Fruit fly (Drosophila melanogaster) whole organism, embryonic: ENCODE data around the gene CG7335.

ENCODE experiments used
- Asciz ChIP-seq: fragments of 200-800 bp; sonication (Bioruptor generic); optimal IDR thresholded peaks from 2 replicates; lab custom pipeline; 2017; ENCODE audit warnings: missing biosample characterization, mild to moderate bottlenecking, missing genetic modification characterization, missing genetic modification reagents
- CG10366 ChIP-seq: fragments of 200-800 bp; sonication (Bioruptor generic); IDR thresholded peaks from 2 replicates; pipeline ENCODE4 v1.3.6; 2022; ENCODE audit warnings: missing biosample characterization, missing genetic modification characterization
- CG11504 ChIP-seq: fragments of 200-800 bp; sonication (Bioruptor generic); optimal IDR thresholded peaks from 3 replicates; lab custom pipeline; 2019; ENCODE audit warnings: missing biosample characterization, mild to moderate bottlenecking, missing genetic modification characterization, moderate library complexity
- CG11723 ChIP-seq: fragments of 200-800 bp; sonication (Bioruptor generic); optimal IDR thresholded peaks from 2 replicates; lab custom pipeline; 2017; ENCODE audit warnings: missing biosample characterization, mild to moderate bottlenecking, missing genetic modification characterization
- CG14965 ChIP-seq: fragments of 200-800 bp; sonication (Bioruptor generic); optimal IDR thresholded peaks from 2 replicates; lab custom pipeline; 2016; ENCODE audit warnings: missing biosample characterization, missing genetic modification characterization, borderline replicate concordance
- CG1603 ChIP-seq: fragments of 200-800 bp; sonication (Bioruptor generic); optimal IDR thresholded peaks from 2 replicates; lab custom pipeline; 2019; ENCODE audit warnings: missing biosample characterization, mild to moderate bottlenecking, missing genetic modification characterization, moderate library complexity
- CG18764 ChIP-seq: fragments of 200-800 bp; sonication (Bioruptor generic); optimal IDR thresholded peaks from 3 replicates; lab custom pipeline; 2016; ENCODE audit warnings: missing biosample characterization, missing genetic modification characterization
- CG2120 ChIP-seq: fragments of 200-800 bp; sonication (Bioruptor generic); optimal IDR thresholded peaks from 3 replicates; lab custom pipeline; 2016; ENCODE audit warnings: missing biosample characterization, missing genetic modification characterization
- CG30020 ChIP-seq: fragments of 200-800 bp; optimal IDR thresholded peaks from 2 replicates; lab custom pipeline; 2019; ENCODE audit warnings: missing biosample characterization, mild to moderate bottlenecking, missing genetic modification characterization, moderate library complexity
- CG33557 ChIP-seq: fragments of 200-800 bp; sonication (Bioruptor generic); optimal IDR thresholded peaks from 2 replicates; lab custom pipeline; 2019; ENCODE audit warnings: missing biosample characterization, mild to moderate bottlenecking, missing genetic modification characterization, moderate library complexity
- CG5180 ChIP-seq: fragments of 200-800 bp; sonication (Bioruptor generic); optimal IDR thresholded peaks from 3 replicates; lab custom pipeline; 2017; ENCODE audit warnings: missing biosample characterization, missing genetic modification characterization, mild to moderate bottlenecking, moderate library complexity, missing genetic modification reagents
- CG6654 ChIP-seq: fragments of 200-800 bp; sonication (Bioruptor generic); optimal IDR thresholded peaks from 2 replicates; lab custom pipeline; 2017; ENCODE audit warnings: missing biosample characterization, mild to moderate bottlenecking, missing genetic modification characterization
- CG8089 ChIP-seq: fragments of 200-800 bp; sonication (Bioruptor generic); optimal IDR thresholded peaks from 3 replicates; lab custom pipeline; 2016; ENCODE audit warnings: missing biosample characterization, missing genetic modification characterization
- CG9727 ChIP-seq: fragments of 200-800 bp; sonication (Bioruptor generic); optimal IDR thresholded peaks from 3 replicates; lab custom pipeline; 2017; ENCODE audit warnings: missing biosample characterization, mild to moderate bottlenecking, missing genetic modification characterization
- CG9817 ChIP-seq: fragments of 200-800 bp; sonication (Bioruptor generic); optimal IDR thresholded peaks from 2 replicates; lab custom pipeline; 2018; ENCODE audit warnings: missing biosample characterization, mild to moderate bottlenecking, missing genetic modification characterization, moderate library complexity
- CG9932 ChIP-seq: fragments of 200-800 bp; sonication (Bioruptor generic); IDR thresholded peaks from 2 replicates; pipeline ENCODE4 v1.3.6; 2022; ENCODE audit warnings: missing biosample characterization, missing genetic modification characterization
- Ets65A ChIP-seq: fragments of 200-800 bp; sonication (Bioruptor generic); peaks from one replicate; lab custom pipeline; 2016; ENCODE audit warnings: missing biosample characterization, missing genetic modification characterization
- Fer2 ChIP-seq: fragments of 200-800 bp; sonication (Bioruptor generic); optimal IDR thresholded peaks from 2 replicates; lab custom pipeline; 2018; ENCODE audit warnings: missing biosample characterization, mild to moderate bottlenecking, missing genetic modification characterization, moderate library complexity
- Fer3 ChIP-seq: fragments of 200-800 bp; sonication (Bioruptor generic); optimal IDR thresholded peaks from 2 replicates; lab custom pipeline; 2018; ENCODE audit warnings: missing biosample characterization, mild to moderate bottlenecking, missing genetic modification characterization, moderate library complexity
- Gsc ChIP-seq: fragments of 200-800 bp; sonication (Bioruptor generic); IDR thresholded peaks from 2 replicates; pipeline ENCODE4 v1.3.6; 2022; ENCODE audit warnings: missing biosample characterization, missing genetic modification characterization
- HmgD ChIP-seq: fragments of 200-800 bp; sonication (Bioruptor generic); optimal IDR thresholded peaks from 3 replicates; lab custom pipeline; 2016; ENCODE audit warnings: missing biosample characterization, missing genetic modification characterization
- Lhr ChIP-seq: fragments of 200-800 bp; sonication (Bioruptor generic); optimal IDR thresholded peaks from 3 replicates; lab custom pipeline; 2017; ENCODE audit warnings: mild to moderate bottlenecking, missing biosample characterization, missing genetic modification reagents, missing genetic modification characterization
- Lpt ChIP-seq: fragments of >200 bp; optimal IDR thresholded peaks from 2 replicates; lab custom pipeline; 2018; ENCODE audit warnings: missing biosample characterization, missing genetic modification characterization
- Med ChIP-seq: fragments of 200-800 bp; sonication (Bioruptor generic); peaks from one replicate; lab custom pipeline; 2016; ENCODE audit warnings: missing biosample characterization, missing genetic modification characterization, mild to moderate bottlenecking, inconsistent platforms, moderate library complexity
- NfI ChIP-seq: fragments of 200-800 bp; sonication (Bioruptor generic); optimal IDR thresholded peaks from 3 replicates; lab custom pipeline; 2018; ENCODE audit warnings: missing biosample characterization, mild to moderate bottlenecking, missing genetic modification characterization, moderate library complexity
- Opbp ChIP-seq: fragments of 200-800 bp; sonication (Bioruptor generic); IDR thresholded peaks from 3 replicates; pipeline ENCODE4 v1.3.6; 2022; ENCODE audit warnings: missing biosample characterization, missing genetic modification characterization; ENCODE audit not compliant: partially characterized antibody
- Pdp1 ChIP-seq, 2 experiments: fragments of 200-800 bp; sonication (Bioruptor generic); optimal IDR thresholded peaks; 3 replicates each; lab custom pipeline; 2016; ENCODE audit warnings: missing biosample characterization in 2 of 2, missing genetic modification characterization in 2 of 2, mild to moderate bottlenecking in 1 of 2, moderate library complexity in 1 of 2
- amos ChIP-seq: fragments of 200-800 bp; sonication (Bioruptor generic); IDR thresholded peaks from 2 replicates; pipeline ENCODE4 v1.3.6; 2022; ENCODE audit warnings: missing biosample characterization, missing genetic modification characterization; ENCODE audit not compliant: partially characterized antibody
- ase ChIP-seq: fragments of 200-800 bp; sonication (Bioruptor generic); IDR thresholded peaks from 3 replicates; pipeline ENCODE4 v1.3.6; 2022; ENCODE audit warnings: missing biosample characterization, missing genetic modification characterization
- ash1 ChIP-seq: fragments of 200-800 bp; sonication (Bioruptor generic); optimal IDR thresholded peaks from 2 replicates; lab custom pipeline; 2018; ENCODE audit warnings: missing biosample characterization, mild to moderate bottlenecking, missing genetic modification characterization
- bab2 ChIP-seq: fragments of 200-800 bp; sonication (Bioruptor generic); optimal IDR thresholded peaks from 2 replicates; lab custom pipeline; 2016; ENCODE audit warnings: missing biosample characterization, missing genetic modification characterization
- bbx ChIP-seq: fragments of 200-800 bp; sonication (Bioruptor generic); IDR thresholded peaks from 2 replicates; pipeline ENCODE4 v1.3.6; 2022; ENCODE audit warnings: missing biosample characterization, missing genetic modification characterization; ENCODE audit not compliant: partially characterized antibody
- bsh ChIP-seq, 2 experiments: fragments of 200-800 bp; sonication (Bioruptor generic); optimal IDR thresholded peaks; 2 replicates each; lab custom pipeline; 2017 to 2018; ENCODE audit warnings: mild to moderate bottlenecking in 2 of 2, missing biosample characterization in 2 of 2, missing genetic modification characterization in 2 of 2, moderate library complexity in 1 of 2
- btn ChIP-seq: fragments of 200-800 bp; sonication (Bioruptor generic); optimal IDR thresholded peaks from 2 replicates; lab custom pipeline; 2016; ENCODE audit warnings: missing biosample characterization, missing genetic modification characterization
- cad ChIP-seq: fragments of >200 bp; optimal IDR thresholded peaks from 2 replicates; lab custom pipeline; 2017; ENCODE audit warnings: missing biosample characterization, missing genetic modification characterization
- chinmo ChIP-seq: fragments of 200-800 bp; sonication (Bioruptor generic); IDR thresholded peaks from 4 replicates; pipeline ENCODE4 v1.3.6; 2022; ENCODE audit warnings: missing biosample characterization, missing genetic modification characterization; ENCODE audit not compliant: partially characterized antibody
- crc ChIP-seq: fragments of 200-800 bp; sonication (Bioruptor generic); optimal IDR thresholded peaks from 2 replicates; lab custom pipeline; 2016; ENCODE audit warnings: missing biosample characterization, missing genetic modification characterization
- crp ChIP-seq, 2 experiments: fragments of 200-800 bp; sonication (Bioruptor generic); optimal IDR thresholded peaks; 2 replicates in 1 of 2; 3 replicates in 1 of 2; lab custom pipeline; 2017; ENCODE audit warnings: missing biosample characterization in 2 of 2, missing genetic modification characterization in 2 of 2, mild to moderate bottlenecking in 1 of 2, moderate library complexity in 1 of 2
- kni ChIP-seq: fragments of 200-800 bp; sonication (Bioruptor generic); optimal IDR thresholded peaks from 3 replicates; lab custom pipeline; 2017; ENCODE audit warnings: mild to moderate bottlenecking, missing biosample characterization, missing genetic modification reagents, missing genetic modification characterization
- lilli ChIP-seq: fragments of 200-800 bp; sonication (Bioruptor generic); optimal IDR thresholded peaks from 3 replicates; lab custom pipeline; 2016; ENCODE audit warnings: missing biosample characterization, missing genetic modification characterization
- oc ChIP-seq: fragments of 200-800 bp; sonication (Bioruptor generic); optimal IDR thresholded peaks from 2 replicates; lab custom pipeline; 2018; ENCODE audit warnings: missing biosample characterization, mild to moderate bottlenecking, missing genetic modification characterization, moderate library complexity
- pho ChIP-seq: fragments of 200-800 bp; sonication (Bioruptor generic); optimal IDR thresholded peaks from 2 replicates; lab custom pipeline; 2016; ENCODE audit warnings: missing biosample characterization, missing genetic modification characterization
- phol ChIP-seq: fragments of 200-800 bp; sonication (Bioruptor generic); optimal IDR thresholded peaks from 3 replicates; lab custom pipeline; 2018; ENCODE audit warnings: missing biosample characterization, mild to moderate bottlenecking, missing genetic modification characterization, moderate library complexity
- sens ChIP-seq: fragments of 200-800 bp; sonication (Bioruptor generic); peaks from one replicate; lab custom pipeline; 2016; ENCODE audit warnings: missing biosample characterization, missing genetic modification characterization
- slbo ChIP-seq: fragments of 200-800 bp; sonication (Bioruptor generic); IDR thresholded peaks from 2 replicates; pipeline ENCODE4 v1.3.6; 2022; ENCODE audit warnings: missing biosample characterization, missing genetic modification characterization
- sob ChIP-seq: fragments of 200-800 bp; sonication (Bioruptor generic); IDR thresholded peaks from 2 replicates; pipeline ENCODE4 v1.3.6; 2022; ENCODE audit warnings: missing biosample characterization, missing genetic modification characterization
- sr ChIP-seq: fragments of 200-800 bp; sonication (Bioruptor generic); IDR thresholded peaks from 3 replicates; pipeline ENCODE4 v1.3.6; 2022; ENCODE audit warnings: missing biosample characterization, missing genetic modification characterization
- unpg ChIP-seq: fragments of 200-800 bp; sonication (Bioruptor generic); optimal IDR thresholded peaks from 3 replicates; lab custom pipeline; 2018; ENCODE audit warnings: missing biosample characterization, mild to moderate bottlenecking, missing genetic modification characterization, moderate library complexity
- vfl ChIP-seq: fragments of 200-800 bp; sonication (Bioruptor generic); optimal IDR thresholded peaks from 2 replicates; lab custom pipeline; 2016; ENCODE audit warnings: missing biosample characterization, missing genetic modification characterization

CG7335 gene

dm6 chr3L:20103777-20104542 is 29.1 kb downstream of the CG7335 start, which contains the start of gene CG14186 (continued):
- no peak for TF ChIP-seq CG5180 (GFP tag; lab: Kevin White, UChicago)
- TF ChIP-seq sr (GFP tag; lab: Robert Waterston, UW), result peak; percentile 54; the same call in 2 of the 3 replicates
- no peak for TF ChIP-seq lilli
- no peak for TF ChIP-seq crp (GFP tag; optimal IDR thresholded peaks at IDR 0.05; lab: Kevin White, UChicago)
- no peak for TF ChIP-seq NfI
- TF ChIP-seq Lpt, result no peak
- TF ChIP-seq CG30020 (tag; lab: Kevin White, UChicago), result no peak
- TF ChIP-seq btn (GFP tag; lab: Kevin White, UChicago), result no peak
- no peak for TF ChIP-seq Asciz (GFP tag; lab: Kevin White, UChicago)
- TF ChIP-seq bab2 (GFP tag; lab: Kevin White, UChicago), result no peak
- TF ChIP-seq CG8089 (GFP tag; lab: Kevin White, UChicago), result no peak
- TF ChIP-seq crc (GFP tag; lab: Kevin White, UChicago), result no peak
- TF ChIP-seq bbx (GFP tag; lab: Robert Waterston, UW), result no peak
- no peak for TF ChIP-seq CG10366 (GFP tag; lab: Robert Waterston, UW)
- no peak for TF ChIP-seq Fer2 (tag; lab: Kevin White, UChicago)
- TF ChIP-seq CG11723, result no peak
- TF ChIP-seq CG33557 (GFP tag; lab: Kevin White, UChicago), result no peak
- no peak for TF ChIP-seq vfl
- TF ChIP-seq Pdp1 (GFP tag; optimal IDR thresholded peaks at IDR 0.05; lab: Kevin White, UChicago), result no peak
- no peak for TF ChIP-seq cad
- no peak for TF ChIP-seq Fer3 (tag; lab: Kevin White, UChicago)
- no peak for TF ChIP-seq Gsc (GFP tag; lab: Robert Waterston, UW)
- no peak for TF ChIP-seq ash1
- TF ChIP-seq CG11504 (tag; lab: Kevin White, UChicago), result no peak
- TF ChIP-seq CG9727 (GFP tag; lab: Kevin White, UChicago), result no peak
- TF ChIP-seq unpg (GFP tag; lab: Kevin White, UChicago), result no peak
- TF ChIP-seq CG14965 (GFP tag; lab: Kevin White, UChicago), result no peak
- TF ChIP-seq chinmo (GFP tag; lab: Robert Waterston, UW), result 0 out of 4 replicates have a peak, but pooled peaks have one; percentile 69
- no peak for TF ChIP-seq bsh (GFP tag; optimal IDR thresholded peaks at IDR 0.05; lab: Kevin White, UChicago)

DNA sequence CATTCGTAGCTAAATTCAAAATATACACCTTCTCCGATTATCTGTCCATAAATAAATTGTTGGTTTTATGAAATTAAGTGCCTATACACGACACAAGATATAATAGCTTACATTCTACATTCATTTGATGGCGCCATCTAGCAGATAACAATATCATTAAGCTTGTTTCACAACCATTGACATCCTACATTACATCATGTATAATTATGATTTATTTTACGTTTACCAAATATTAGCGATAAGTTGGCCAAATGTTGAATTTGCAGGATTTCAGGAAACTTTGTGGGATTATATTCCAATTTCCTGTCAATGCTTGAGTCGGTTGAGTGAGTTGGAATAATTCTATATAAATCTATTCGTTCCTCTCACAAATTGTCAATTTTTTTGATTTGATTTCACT is 35.8 kb downstream of the CG7335 start:
- TF ChIP-seq amos (GFP tag; lab: Robert Waterston, UW) (peak; percentile 81), Ets65A (peak; percentile 92), Med (GFP tag; lab: Kevin White, UChicago) (peak; percentile 83), CG18764 (peak; percentile 20), CG9932 (GFP tag; lab: Robert Waterston, UW) (peak; percentile 48), CG9817 (tag; lab: Kevin White, UChicago) (peak; percentile 36), Opbp (GFP tag; lab: Robert Waterston, UW) (peak; percentile 36; the same call in 1 of the 3 replicates), pho (peak; percentile 36), sob (GFP tag; lab: Robert Waterston, UW) (peak; percentile 60), CG2120 (GFP tag; lab: Kevin White, UChicago) (peak; percentile 20), Lhr (peak; percentile 46), sens (GFP tag; lab: Kevin White, UChicago) (peak; percentile 77), slbo (0 out of 2 replicates have a peak, but pooled peaks have one; percentile 11), CG9727 (GFP tag; lab: Kevin White, UChicago) (no peak), CG6654 (GFP tag; lab: Kevin White, UChicago) (no peak), CG1603 (tag; lab: Kevin White, UChicago) (peak; percentile 43), oc (tag; lab: Kevin White, UChicago) (no peak), ase (no peak), kni (GFP tag; lab: Kevin White, UChicago) (no peak), phol (tag; lab: Kevin White, UChicago) (no peak), HmgD (GFP tag; lab: Kevin White, UChicago) (peak; percentile 63)
